Fruit fly (Drosophila melanogaster) whole organism, wandering third instar larva: Measurements from ENCODE around the gene aqz.

Experiments
- CG9705 ChIP-seq: fragments of 200-800 bp; sonication (Bioruptor generic); optimal IDR thresholded peaks from 2 replicates; lab custom pipeline; 2018; ENCODE audit warnings: missing biosample characterization, mild to moderate bottlenecking, missing genetic modification characterization
- Dif ChIP-seq: fragments of 200-275, 200-300 bp; sonication (Bioruptor generic); optimal IDR thresholded peaks from 2 replicates; lab custom pipeline; 2018; ENCODE audit warnings: missing biosample characterization, missing genetic modification characterization; ENCODE audit not compliant: partially characterized antibody
- Hr78 ChIP-seq: fragments of >200 bp; optimal IDR thresholded peaks from 2 replicates; lab custom pipeline; 2017; ENCODE audit warnings: missing biosample characterization, missing genetic modification characterization
- Hr83 ChIP-seq: fragments of 200-300 bp; sonication (Bioruptor generic); optimal IDR thresholded peaks from 2 replicates; lab custom pipeline; 2016; ENCODE audit warnings: missing biosample characterization, mild to moderate bottlenecking, missing genetic modification characterization, moderate library complexity; ENCODE audit not compliant: poor library complexity, severe bottlenecking
- Sp1 ChIP-seq: fragments of 200-800 bp; sonication (Bioruptor generic); optimal IDR thresholded peaks from 3 replicates; lab custom pipeline; 2019; ENCODE audit warnings: missing biosample characterization, mild to moderate bottlenecking, missing genetic modification characterization, moderate library complexity
- dsf ChIP-seq: sonication (Bioruptor generic); optimal IDR thresholded peaks from 2 replicates; lab custom pipeline; 2016; ENCODE audit warnings: missing biosample characterization, missing genetic modification characterization, borderline replicate concordance
- pan ChIP-seq: fragments of >200 bp; optimal IDR thresholded peaks from 2 replicates; lab custom pipeline; 2017
- psq ChIP-seq: fragments of 200-800 bp; sonication (Bioruptor generic); optimal IDR thresholded peaks from 3 replicates; lab custom pipeline; 2017; ENCODE audit warnings: missing biosample characterization, mild to moderate bottlenecking, missing genetic modification characterization, moderate library complexity
- usp ChIP-seq: fragments of >200 bp; optimal IDR thresholded peaks from 2 replicates; lab custom pipeline; 2017; ENCODE audit warnings: missing biosample characterization, missing genetic modification characterization
- woc ChIP-seq: sonication (Bioruptor generic); optimal IDR thresholded peaks from 2 replicates; lab custom pipeline; 2016; ENCODE audit warnings: missing biosample characterization, mild to moderate bottlenecking, missing genetic modification characterization

dm6 chr3R:8862208-8862607 is 41.7 kb upstream of the aqz start:
- TF ChIP-seq usp (no peak), CG9705 (no peak), Hr83 (GFP tag; lab: Kevin White, UChicago) (no peak), Dif (GFP tag; lab: Kevin White, UChicago) (no peak), pan (lab: Kevin White, UChicago) (no peak), woc (GFP tag; lab: Kevin White, UChicago) (no peak), dsf (GFP tag; lab: Kevin White, UChicago) (no peak), Sp1 (no peak), psq (GFP tag; lab: Kevin White, UChicago) (no peak), Hr78 (GFP tag; lab: Kevin White, UChicago) (no peak)
